Worm (Caenorhabditis elegans) whole organism, L2 larva: ENCODE results near the gene F07E5.9.

ENCODE experiments used
- nhr-12 ChIP-seq: fragments of 150-350 bp; optimal IDR thresholded peaks from 2 replicates; lab custom pipeline; 2014; ENCODE audit warnings: missing biosample characterization, missing genetic modification characterization
- nhr-237 ChIP-seq: fragments of 150-350 bp; optimal IDR thresholded peaks from 2 replicates; lab custom pipeline; 2014; ENCODE audit warnings: missing biosample characterization, missing genetic modification characterization

DNA sequence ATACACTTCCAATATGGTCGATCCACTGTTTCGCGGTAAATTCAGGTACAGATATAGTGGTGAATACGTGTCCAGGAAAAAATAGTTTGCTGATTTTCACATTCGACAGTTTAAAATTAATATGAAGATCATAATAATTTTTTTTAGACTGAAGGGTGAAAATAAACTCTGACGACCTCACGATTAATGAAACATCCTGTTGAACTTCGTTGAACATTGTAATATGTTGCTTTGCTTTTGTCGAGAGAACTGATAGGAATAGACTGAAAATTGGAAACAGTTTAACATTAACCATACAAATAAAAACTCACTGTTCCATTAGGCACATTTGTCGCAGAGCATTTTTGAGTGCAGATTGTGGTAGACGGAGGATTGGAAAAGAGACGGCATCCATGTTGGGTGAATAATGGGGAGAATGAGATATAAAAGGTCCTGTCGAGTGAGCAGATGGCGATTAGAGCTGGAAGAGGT lies 13.2 kb upstream of the F07E5.9 start, which contains the start of gene fbxb-37:
- TF ChIP-seq nhr-12 (tag; lab: Kevin White, UChicago) (no peak), nhr-237 (tag; lab: Kevin White, UChicago) (no peak)
